Fruit fly (Drosophila melanogaster): ENCODE data around the gene Dic61B.
A peak's percentile ranks its signal among the peaks of the same experiment; 100 is the strongest.

The Dic61B gene

DNA sequence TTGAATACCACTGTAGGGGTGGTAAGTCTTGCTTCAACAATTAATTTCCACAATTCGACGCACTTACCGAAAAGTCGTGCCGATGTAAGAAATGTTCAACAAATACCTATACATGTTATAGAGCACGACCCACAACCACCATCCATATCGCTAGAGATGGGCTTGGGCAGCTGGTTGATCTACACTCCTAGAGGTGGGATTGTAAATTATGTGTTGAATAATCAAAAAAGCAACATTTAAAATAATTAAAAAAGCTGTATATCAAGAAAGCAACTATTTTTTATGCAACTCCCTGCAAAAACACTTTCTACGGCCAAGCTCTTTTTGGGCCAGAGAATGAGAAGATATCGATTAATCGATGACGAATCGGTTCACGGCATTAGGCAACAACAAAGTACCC lies 31.9 kb upstream of the Dic61B start, which contains the start of the genes CG34140, Mkp and Mtch (continued):
- TF ChIP-seq dl (GFP tag; optimal IDR thresholded peaks at IDR 0.05; ENCODE audit: insufficient read depth in 1 of 2, partially characterized antibody in 2 of 2), result no peak
- no peak for TF ChIP-seq sage (GFP tag; optimal IDR thresholded peaks at IDR 0.05)
- TF ChIP-seq CrebA (GFP tag; optimal IDR thresholded peaks at IDR 0.05; ENCODE audit: borderline replicate concordance), result no peak

DNA sequence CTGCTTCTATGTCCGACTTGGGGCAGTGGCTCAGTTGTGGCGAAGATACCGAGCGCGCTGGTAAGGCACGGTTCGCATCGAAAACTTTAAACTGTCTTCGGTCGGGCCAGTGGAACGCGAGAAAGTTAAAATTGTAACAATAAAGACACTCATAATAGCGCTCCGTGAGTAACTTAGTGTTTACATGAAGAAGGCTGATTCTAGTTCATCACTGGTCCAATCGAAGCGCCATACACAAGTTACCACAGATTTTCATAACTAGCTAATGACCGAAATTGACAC lies 27.8 kb upstream of the Dic61B start:
- TF ChIP-seq Dif (GFP tag; optimal IDR thresholded peaks at IDR 0.05; ENCODE audit: partially characterized antibody) (no peak), Hr78 (GFP tag; optimal IDR thresholded peaks at IDR 0.05) (no peak), Hr83 (GFP tag; optimal IDR thresholded peaks at IDR 0.05; ENCODE audit: poor library complexity, severe bottlenecking) (peak; percentile 13)

DNA sequence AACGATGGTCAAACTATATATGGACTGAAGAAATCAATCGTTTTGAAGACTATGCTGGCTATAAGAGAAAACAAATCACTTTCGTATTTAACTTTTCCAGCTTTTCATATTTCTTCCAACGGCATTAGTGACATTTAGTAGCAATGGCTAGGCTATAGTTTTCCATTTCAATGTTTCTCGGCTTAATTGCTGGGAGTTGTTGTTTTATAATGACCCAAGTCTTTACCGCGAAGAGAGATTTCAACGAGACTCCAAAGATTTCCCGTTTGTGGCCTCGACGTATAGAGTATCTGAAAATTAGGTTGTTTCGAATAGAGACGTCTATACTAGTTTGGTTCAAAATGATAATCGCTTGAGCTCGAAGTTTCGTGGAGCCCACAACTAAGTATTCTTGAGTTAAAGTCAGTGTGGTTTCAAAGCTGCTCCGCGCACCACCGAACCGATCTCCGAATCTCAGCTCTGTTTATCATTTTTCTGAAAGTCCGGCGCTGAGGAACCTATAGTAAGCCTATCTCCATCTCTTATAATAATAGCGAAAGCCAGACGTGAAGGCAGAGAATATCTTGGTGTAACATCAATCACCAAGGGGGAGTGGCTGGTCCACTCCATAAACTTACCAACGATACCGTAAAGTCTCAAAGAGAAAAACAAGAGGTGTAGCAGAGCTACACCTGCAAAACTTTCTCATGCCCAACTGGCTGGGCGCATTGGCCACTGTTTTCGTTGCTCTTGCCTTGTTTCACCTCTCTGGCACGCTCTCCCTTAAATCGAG lies 27.3 kb upstream of the Dic61B start, which contains the start of gene CG13875:
TSS of gene CG13875 (plus strand) at position 434 of the 772 bp plus-strand sequence.
- TF ChIP-seq Dif (GFP tag; optimal IDR thresholded peaks at IDR 0.05; ENCODE audit: partially characterized antibody) (peak; percentile 88), dl (GFP tag; optimal IDR thresholded peaks at IDR 0.05; ENCODE audit: insufficient read depth in 1 of 2, partially characterized antibody in 2 of 2) (peak; percentile 49 to 77), Hnf4 (GFP tag; optimal IDR thresholded peaks at IDR 0.05) (no peak)

DNA sequence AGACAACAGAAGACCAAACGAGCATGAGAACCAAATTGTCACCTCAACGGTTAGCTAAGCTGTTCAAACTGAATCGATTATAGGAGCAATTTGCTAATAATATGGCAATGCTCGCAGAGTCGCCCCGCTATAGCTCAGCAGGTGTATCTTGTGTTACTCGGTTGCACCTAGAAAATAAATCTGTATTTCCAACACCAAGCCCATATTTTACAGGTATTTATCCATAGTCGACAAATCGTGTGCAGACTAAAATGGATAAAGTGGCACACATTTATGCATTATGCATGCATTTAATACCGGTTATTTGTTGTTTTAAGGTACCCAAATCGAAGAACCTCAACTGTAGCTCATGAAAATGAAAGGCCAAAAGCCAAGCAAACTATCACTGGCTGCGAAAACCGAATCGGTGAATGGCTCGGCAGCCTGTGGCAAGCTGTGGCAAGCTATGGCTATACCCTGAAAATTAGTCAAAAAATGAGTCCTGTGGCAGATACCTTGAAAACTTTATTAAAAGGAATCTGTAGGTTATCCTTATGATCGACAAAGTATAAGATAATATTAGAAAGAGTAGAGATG lies 26.6 kb upstream of the Dic61B start, which contains the start of gene Vdup1:
TSS of gene Vdup1 (minus strand) at position 51 of the 576 bp plus-strand sequence.
- TF ChIP-seq dsf (GFP tag; optimal IDR thresholded peaks at IDR 0.05; ENCODE audit: borderline replicate concordance), result no peak
- TF ChIP-seq Hnf4 (GFP tag; optimal IDR thresholded peaks at IDR 0.05), result no peak
- TF ChIP-seq Jra (GFP tag; optimal IDR thresholded peaks at IDR 0.05), result no peak
- no peak for TF ChIP-seq woc (GFP tag; optimal IDR thresholded peaks at IDR 0.05)
- TF ChIP-seq br (GFP tag; optimal IDR thresholded peaks at IDR 0.05), result no peak
- TF ChIP-seq Abd-B (GFP tag; optimal IDR thresholded peaks at IDR 0.05), result no peak
- no peak for TF ChIP-seq dmrt93B (GFP tag; optimal IDR thresholded peaks at IDR 0.05)
- no peak for TF ChIP-seq tai (GFP tag; optimal IDR thresholded peaks at IDR 0.05)

DNA sequence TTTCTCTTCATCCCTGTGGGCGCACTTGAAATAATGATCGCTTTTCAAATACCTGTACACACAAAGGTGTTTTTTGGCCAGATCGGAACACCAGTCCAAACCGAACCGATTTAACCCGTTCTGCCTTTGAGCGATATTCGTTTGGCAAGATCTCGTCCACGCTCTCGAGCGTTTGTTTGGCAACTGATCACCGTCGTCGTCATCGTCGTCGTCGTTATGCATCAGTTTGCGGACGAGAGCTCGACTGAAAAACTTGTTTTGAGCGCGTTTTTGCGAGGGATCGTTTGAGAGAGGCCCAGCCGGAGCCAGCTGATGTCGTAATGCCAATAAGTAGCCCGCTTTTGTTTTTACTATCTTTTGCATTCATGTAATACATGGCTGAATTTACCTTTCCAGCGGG lies 26.1 kb upstream of the Dic61B start:
- TF ChIP-seq Rel (GFP tag; optimal IDR thresholded peaks at IDR 0.05) (no peak), Rel (tag; optimal IDR thresholded peaks at IDR 0.05) (no peak), sage (GFP tag; optimal IDR thresholded peaks at IDR 0.05) (no peak), Mio (GFP tag; optimal IDR thresholded peaks at IDR 0.05) (no peak), CrebA (GFP tag; optimal IDR thresholded peaks at IDR 0.05; ENCODE audit: borderline replicate concordance) (no peak), Sp1 (GFP tag; optimal IDR thresholded peaks at IDR 0.05) (peak; percentile 5), Dif (GFP tag; optimal IDR thresholded peaks at IDR 0.05; ENCODE audit: partially characterized antibody) (peak; percentile 79), brk (GFP tag; optimal IDR thresholded peaks at IDR 0.05) (no peak), br (GFP tag; optimal IDR thresholded peaks at IDR 0.05) (no peak), fru (GFP tag; optimal IDR thresholded peaks at IDR 0.05) (no peak), HLH106 (tag; optimal IDR thresholded peaks at IDR 0.05) (no peak), Hnf4 (GFP tag; optimal IDR thresholded peaks at IDR 0.05) (no peak), Dfd (GFP tag; optimal IDR thresholded peaks at IDR 0.05) (no peak), Jra (GFP tag; optimal IDR thresholded peaks at IDR 0.05) (peak; percentile 25), lola (GFP tag; optimal IDR thresholded peaks at IDR 0.05) (no peak), Hr83 (GFP tag; optimal IDR thresholded peaks at IDR 0.05; ENCODE audit: poor library complexity, severe bottlenecking) (peak; percentile 37), Abd-B (GFP tag; optimal IDR thresholded peaks at IDR 0.05) (no peak), usp (GFP tag; optimal IDR thresholded peaks at IDR 0.05) (no peak), pan (optimal IDR thresholded peaks at IDR 0.05) (no peak), Hr78 (GFP tag; optimal IDR thresholded peaks at IDR 0.05) (no peak), dl (GFP tag; optimal IDR thresholded peaks at IDR 0.05; ENCODE audit: insufficient read depth in 1 of 2, partially characterized antibody in 2 of 2) (peak in 1 of 2 experiments; percentile 34), OdsH (GFP tag; optimal IDR thresholded peaks at IDR 0.05) (no peak), Myc (optimal IDR thresholded peaks at IDR 0.05) (no peak), Vsx2 (GFP tag; optimal IDR thresholded peaks at IDR 0.05; ENCODE audit: partially characterized antibody) (peak; percentile 53), dsf (GFP tag; optimal IDR thresholded peaks at IDR 0.05; ENCODE audit: borderline replicate concordance) (no peak), woc (GFP tag; optimal IDR thresholded peaks at IDR 0.05) (no peak), psq (GFP tag; optimal IDR thresholded peaks at IDR 0.05) (peak; percentile 13), CG32264 (GFP tag; optimal IDR thresholded peaks at IDR 0.05) (no peak)

Data from whole organism, wandering third instar larva.